Worm (Caenorhabditis elegans) whole organism, L4/young adult: ENCODE results near the gene ptpn-22.

ENCODE experiments used
- dao-5 ChIP-seq: sonication (generic microtip); optimal IDR thresholded peaks from 2 replicates; lab custom pipeline; 2016; ENCODE audit warnings: missing genotype, missing genetic modification characterization, moderate library complexity, missing compliant biosample characterization
- him-1 ChIP-seq: sonication (generic microtip); optimal IDR thresholded peaks from 2 replicates; lab custom pipeline; 2016; ENCODE audit warnings: missing genotype, missing genetic modification reagents, missing genetic modification characterization, missing compliant biosample characterization

DNA sequence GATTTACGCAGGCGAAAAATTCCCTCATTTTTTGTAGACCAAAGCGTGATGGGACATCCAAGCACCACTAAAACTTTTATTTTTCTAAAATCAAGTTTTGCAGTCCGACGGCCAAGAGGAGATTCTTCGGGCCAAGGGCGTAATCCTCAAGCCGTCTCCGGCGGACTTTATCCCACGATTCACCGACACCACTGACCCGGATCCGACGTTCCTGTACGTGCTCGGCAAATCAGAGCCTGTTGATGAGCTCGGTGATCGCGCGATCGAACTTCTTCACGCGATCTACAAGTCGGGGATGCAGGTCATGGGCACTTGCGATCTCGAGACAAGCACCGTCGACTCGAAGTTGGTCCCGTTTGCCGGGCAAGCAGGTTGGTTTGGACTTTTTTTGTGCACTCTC is 26.4 kb downstream of the ptpn-22 start:
- TF ChIP-seq him-1 (tag; lab: Kevin White, UChicago) = no peak
- no peak for TF ChIP-seq dao-5 (tag; lab: Kevin White, UChicago)
